Fruit fly (Drosophila melanogaster) whole organism, prepupa: ENCODE data around the gene CG8679.
A peak's percentile ranks its signal among the peaks of the same experiment; 100 is the strongest.

Experiments
- Blimp-1 ChIP-seq: fragments of 200-800 bp; sonication (Bioruptor generic); optimal IDR thresholded peaks from 3 replicates; lab custom pipeline; 2017; ENCODE audit warnings: missing biosample characterization, missing genetic modification characterization, mild to moderate bottlenecking, moderate library complexity, missing genetic modification reagents
- CG11294 ChIP-seq: fragments of 200-800 bp; sonication (Bioruptor generic); IDR thresholded peaks from 2 replicates; pipeline ENCODE4 v1.3.6; 2022; ENCODE audit warnings: missing biosample characterization, missing genetic modification characterization
- CG11762 ChIP-seq: fragments of 200-800 bp; sonication (Bioruptor generic); optimal IDR thresholded peaks from 3 replicates; lab custom pipeline; 2016; ENCODE audit warnings: missing biosample characterization, missing genetic modification characterization; ENCODE audit not compliant: insufficient read depth
- CG11902 ChIP-seq: fragments of 200-800 bp; sonication (Bioruptor generic); optimal IDR thresholded peaks from 3 replicates; lab custom pipeline; 2016; ENCODE audit warnings: missing biosample characterization, missing genetic modification characterization
- CG15336 ChIP-seq: fragments of 200-800 bp; sonication (Bioruptor generic); IDR thresholded peaks from 2 replicates; pipeline ENCODE4 v1.3.6; 2022; ENCODE audit warnings: missing biosample characterization, missing genetic modification characterization
- CG3032 ChIP-seq: fragments of 200-800 bp; optimal IDR thresholded peaks from 2 replicates; lab custom pipeline; 2019; ENCODE audit warnings: missing biosample characterization, mild to moderate bottlenecking, missing genetic modification characterization, moderate library complexity
- CG34406 ChIP-seq: fragments of 200-800 bp; sonication (Bioruptor generic); optimal IDR thresholded peaks from 3 replicates; lab custom pipeline; 2016; ENCODE audit warnings: missing biosample characterization, missing genetic modification characterization
- CG4318 ChIP-seq: fragments of 200-800 bp; sonication (Bioruptor generic); optimal IDR thresholded peaks from 3 replicates; lab custom pipeline; 2017; ENCODE audit warnings: missing biosample characterization, mild to moderate bottlenecking, missing genetic modification characterization
- CG6163 ChIP-seq: fragments of 200-800 bp; sonication (Bioruptor generic); IDR thresholded peaks from 3 replicates; pipeline ENCODE4 v1.3.6; 2022; ENCODE audit warnings: missing biosample characterization, missing genetic modification characterization
- CG6276 ChIP-seq: fragments of 200-800 bp; sonication (Bioruptor generic); optimal IDR thresholded peaks from 2 replicates; lab custom pipeline; 2017; ENCODE audit warnings: missing biosample characterization, mild to moderate bottlenecking, missing genetic modification characterization
- CG6808 ChIP-seq: fragments of 200-800 bp; sonication (Bioruptor generic); optimal IDR thresholded peaks from 3 replicates; lab custom pipeline; 2017; ENCODE audit warnings: missing biosample characterization, missing genetic modification characterization, mild to moderate bottlenecking, moderate library complexity, missing genetic modification reagents
- CG6854 ChIP-seq: fragments of 200-800 bp; sonication (Bioruptor generic); optimal IDR thresholded peaks from 2 replicates; lab custom pipeline; 2017; ENCODE audit warnings: missing biosample characterization, mild to moderate bottlenecking, missing genetic modification characterization
- CG8119 ChIP-seq: fragments of 200-800 bp; sonication (Bioruptor generic); IDR thresholded peaks from 3 replicates; pipeline ENCODE4 v1.3.6; 2022; ENCODE audit warnings: missing biosample characterization, missing genetic modification characterization
- CG8319 ChIP-seq: fragments of 200-800 bp; sonication (Bioruptor generic); optimal IDR thresholded peaks from 3 replicates; lab custom pipeline; 2016; ENCODE audit warnings: missing biosample characterization, missing genetic modification characterization
- CG8632 ChIP-seq: fragments of 200-800 bp; sonication (Bioruptor generic); optimal IDR thresholded peaks from 3 replicates; lab custom pipeline; 2016; ENCODE audit warnings: missing biosample characterization, missing genetic modification characterization
- CG9139 ChIP-seq: fragments of 200-800 bp; sonication (Bioruptor generic); optimal IDR thresholded peaks from 3 replicates; lab custom pipeline; 2017; ENCODE audit warnings: missing biosample characterization, mild to moderate bottlenecking, missing genetic modification characterization
- Eip75B ChIP-seq: fragments of 200-800 bp; sonication (Bioruptor generic); optimal IDR thresholded peaks from 3 replicates; lab custom pipeline; 2016; ENCODE audit warnings: missing biosample characterization, missing genetic modification characterization
- Eip78C ChIP-seq: fragments of 200-800 bp; sonication (Bioruptor generic); peaks from one replicate; lab custom pipeline; 2016; ENCODE audit warnings: missing biosample characterization, missing genetic modification characterization
- Eip93F ChIP-seq: fragments of 200-800 bp; sonication (Bioruptor generic); optimal IDR thresholded peaks from 2 replicates; lab custom pipeline; 2016; ENCODE audit warnings: missing biosample characterization, mild to moderate bottlenecking, missing genetic modification characterization
- Ets96B ChIP-seq: fragments of 200-800 bp; optimal IDR thresholded peaks from 2 replicates; lab custom pipeline; 2019; ENCODE audit warnings: missing biosample characterization, mild to moderate bottlenecking, missing genetic modification characterization, moderate library complexity
- Gug ChIP-seq: fragments of 200-800 bp; sonication (Bioruptor generic); IDR thresholded peaks from 2 replicates; pipeline ENCODE4 v1.3.6; 2022; ENCODE audit warnings: missing biosample characterization, missing genetic modification characterization
- Hr38 ChIP-seq: sonication (Bioruptor generic); optimal IDR thresholded peaks from 2 replicates; lab custom pipeline; 2016; ENCODE audit warnings: missing biosample characterization, missing genetic modification characterization
- Hr39 ChIP-seq: fragments of 200-800 bp; sonication (Bioruptor generic); optimal IDR thresholded peaks from 2 replicates; lab custom pipeline; 2016; ENCODE audit warnings: missing biosample characterization, missing genetic modification characterization
- Lpt ChIP-seq: fragments of 200-800 bp; sonication (Bioruptor generic); optimal IDR thresholded peaks from 3 replicates; lab custom pipeline; 2016; ENCODE audit warnings: missing biosample characterization, missing genetic modification characterization
- Met ChIP-seq: fragments of 200-800 bp; sonication (Bioruptor generic); optimal IDR thresholded peaks from 3 replicates; lab custom pipeline; 2016; ENCODE audit warnings: missing biosample characterization, missing genetic modification characterization
- Smox ChIP-seq: fragments of 200-800 bp; sonication (Bioruptor generic); optimal IDR thresholded peaks from 3 replicates; lab custom pipeline; 2016; ENCODE audit warnings: missing biosample characterization, missing genetic modification characterization
- Sox102F ChIP-seq: fragments of 200-800 bp; sonication (Bioruptor generic); optimal IDR thresholded peaks from 2 replicates; lab custom pipeline; 2016; ENCODE audit warnings: missing biosample characterization, mild to moderate bottlenecking, missing genetic modification characterization
- Sox14 ChIP-seq: fragments of 200-800 bp; sonication (Bioruptor generic); optimal IDR thresholded peaks from 3 replicates; lab custom pipeline; 2016; ENCODE audit warnings: missing biosample characterization, missing genetic modification characterization
- Sox15 ChIP-seq: fragments of 200-800 bp; sonication (Bioruptor generic); optimal IDR thresholded peaks from 3 replicates; lab custom pipeline; 2016; ENCODE audit warnings: missing biosample characterization, missing genetic modification characterization
- acj6 ChIP-seq: fragments of 200-800 bp; sonication (Bioruptor generic); optimal IDR thresholded peaks from 3 replicates; lab custom pipeline; 2016; ENCODE audit warnings: missing biosample characterization, missing genetic modification characterization
- dac ChIP-seq: fragments of 200-800 bp; sonication (Bioruptor generic); optimal IDR thresholded peaks from 2 replicates; lab custom pipeline; 2017; ENCODE audit warnings: missing biosample characterization, mild to moderate bottlenecking, missing genetic modification characterization
- eg ChIP-seq: fragments of 200-800 bp; sonication (Bioruptor generic); IDR thresholded peaks from 3 replicates; pipeline ENCODE4 v1.3.6; 2022; ENCODE audit warnings: missing biosample characterization, missing genetic modification characterization
- fd59A ChIP-seq: fragments of 200-800 bp; sonication (Bioruptor generic); optimal IDR thresholded peaks from 2 replicates; lab custom pipeline; 2017; ENCODE audit warnings: missing biosample characterization, mild to moderate bottlenecking, missing genetic modification characterization, missing genetic modification reagents
- fd85E ChIP-seq: fragments of 200-800 bp; sonication (Bioruptor generic); optimal IDR thresholded peaks from 3 replicates; lab custom pipeline; 2016; ENCODE audit warnings: missing biosample characterization, missing genetic modification characterization
- net ChIP-seq: fragments of 200-800 bp; sonication (Bioruptor generic); optimal IDR thresholded peaks from 3 replicates; lab custom pipeline; 2016; ENCODE audit warnings: missing biosample characterization, missing genetic modification characterization
- pdm3 ChIP-seq: fragments of 200-800 bp; sonication (Bioruptor generic); optimal IDR thresholded peaks from 3 replicates; lab custom pipeline; 2016; ENCODE audit warnings: missing biosample characterization, missing genetic modification characterization
- salr ChIP-seq, 2 experiments: fragments of 200-800 bp; sonication (Bioruptor generic); optimal IDR thresholded peaks; 3 replicates each; lab custom pipeline; 2016 to 2018; ENCODE audit warnings: missing biosample characterization in 2 of 2, missing genetic modification characterization in 2 of 2, mild to moderate bottlenecking in 1 of 2
- ss ChIP-seq, 2 experiments: fragments of 200-800 bp; sonication (Bioruptor generic); optimal IDR thresholded peaks; 2 replicates in 1 of 2; 3 replicates in 1 of 2; lab custom pipeline; 2017 to 2018; ENCODE audit warnings: mild to moderate bottlenecking in 2 of 2, missing biosample characterization in 2 of 2, missing genetic modification characterization in 2 of 2, moderate library complexity in 1 of 2
- svp ChIP-seq: fragments of 200-800 bp; sonication (Bioruptor generic); peaks from one replicate; lab custom pipeline; 2016; ENCODE audit warnings: missing biosample characterization, missing genetic modification characterization
- vri ChIP-seq: fragments of 200-800 bp; sonication (Bioruptor generic); optimal IDR thresholded peaks from 3 replicates; lab custom pipeline; 2016; ENCODE audit warnings: missing biosample characterization, mild to moderate bottlenecking, missing genetic modification characterization

Gene CG8679

dm6 chr2L:21178436-21179216 is 39.7 kb downstream of the CG8679 start:
- TF ChIP-seq Eip75B (GFP tag; lab: Kevin White, UChicago) = no peak
- peak; percentile 81 for TF ChIP-seq vri (GFP tag; lab: Kevin White, UChicago)
- TF ChIP-seq svp (GFP tag; lab: Kevin White, UChicago) = peak; percentile 100

- no peak for TF ChIP-seq CG8119 (GFP tag; lab: Robert Waterston, UW)
- TF ChIP-seq CG8319 = no peak
- TF ChIP-seq CG34406 = no peak
- no peak for TF ChIP-seq Gug (GFP tag; lab: Robert Waterston, UW)
- no peak for TF ChIP-seq eg
- TF ChIP-seq CG9139 (GFP tag; lab: Kevin White, UChicago) = no peak
- no peak for TF ChIP-seq CG6854 (GFP tag; lab: Kevin White, UChicago)
- no peak for TF ChIP-seq net
- no peak for TF ChIP-seq CG8632 (GFP tag; lab: Kevin White, UChicago)
- TF ChIP-seq, all 60 proteins: peak for 0
These were observed 45.4 kb downstream of the CG8679 start, which contains the start of gene CG31627 for dm6 chr2L:21172922-21173321. TSS of gene CG31627 (plus strand) at chr2L:21173222.

dm6 chr2L:21169863-21170262 is 48.5 kb downstream of the CG8679 start:
- TF ChIP-seq svp (GFP tag; lab: Kevin White, UChicago) = peak; percentile 69
- no peak for TF ChIP-seq fd85E (GFP tag; lab: Kevin White, UChicago)
- TF ChIP-seq, all 60 proteins: peak for 1

- TF ChIP-seq CG11294 (GFP tag; lab: Robert Waterston, UW) (no peak), vri (GFP tag; lab: Kevin White, UChicago) (peak; percentile 71)
These were observed 49.2 kb downstream of the CG8679 start for dm6 chr2L:21169160-21169624.

- TF ChIP-seq Blimp-1 (GFP tag; lab: Kevin White, UChicago) (no peak), Sox102F (GFP tag; lab: Kevin White, UChicago) (no peak), Eip93F (no peak), CG11294 (GFP tag; lab: Robert Waterston, UW) (peak; percentile 16; the same call in 1 of the 2 replicates), CG11762 (GFP tag; lab: Kevin White, UChicago) (peak; percentile 69), Ets96B (peak; percentile 66), Sox15 (peak; percentile 80), Hr39 (GFP tag; lab: Kevin White, UChicago) (peak; percentile 83), CG6854 (GFP tag; lab: Kevin White, UChicago) (peak; percentile 60), Met (no peak), CG6808 (GFP tag; lab: Kevin White, UChicago) (no peak), CG6163 (GFP tag; lab: Robert Waterston, UW) (peak; percentile 45; the same call in 1 of the 3 replicates), CG8119 (GFP tag; lab: Robert Waterston, UW) (peak; percentile 65; the same call in 2 of the 3 replicates), salr (GFP tag; optimal IDR thresholded peaks at IDR 0.05; lab: Kevin White, UChicago) (peak; percentile 57 to 66), CG3032 (tag; lab: Kevin White, UChicago) (peak; percentile 68), Hr38 (GFP tag; lab: Kevin White, UChicago) (no peak), CG11902 (GFP tag; lab: Kevin White, UChicago) (peak; percentile 77), CG15336 (GFP tag; lab: Robert Waterston, UW) (peak; percentile 35; the same call in 1 of the 2 replicates), ss (GFP tag; optimal IDR thresholded peaks at IDR 0.05; lab: Kevin White, UChicago) (peak in 1 of 2 experiments; percentile 79), Lpt (peak; percentile 56), pdm3 (GFP tag; lab: Kevin White, UChicago) (no peak), Sox14 (peak; percentile 83), acj6 (GFP tag; lab: Kevin White, UChicago) (peak; percentile 82), fd59A (GFP tag; lab: Kevin White, UChicago) (peak; percentile 70), Eip78C (peak; percentile 93), CG4318 (no peak), dac (peak; percentile 43), svp (GFP tag; lab: Kevin White, UChicago) (no peak), Smox (GFP tag; lab: Kevin White, UChicago) (no peak), CG6276 (GFP tag; lab: Kevin White, UChicago) (no peak)
These were observed 49.8 kb downstream of the CG8679 start, which contains the start of the genes mAcon1, CG43345 and CG43346 for dm6 chr2L:21168295-21169159. TSS of gene mAcon1 (plus strand) at chr2L:21168570. TSS of gene CG43345 (minus strand) at chr2L:21168581. TSS of gene CG43346 (minus strand) at chr2L:21168581.
